Worm (Caenorhabditis elegans) whole organism, L2 larva: ENCODE measurements around the gene F36D4.1.

Source experiments
- ZK546.5 ChIP-seq: sonication (generic microtip); optimal IDR thresholded peaks from 2 replicates; lab custom pipeline; 2017; ENCODE audit warnings: missing biosample characterization, missing genetic modification characterization
- egl-27 ChIP-seq: sonication (generic microtip); optimal IDR thresholded peaks from 3 replicates; lab custom pipeline; 2017; ENCODE audit warnings: missing biosample characterization, missing genetic modification reagents, missing genetic modification characterization
- fos-1 ChIP-seq: fragments of 150-350 bp; optimal IDR thresholded peaks from 2 replicates; lab custom pipeline; 2014; ENCODE audit warnings: missing biosample characterization, missing genetic modification characterization
- mdl-1 ChIP-seq, 2 experiments: fragments of 150-350 bp in 1 of 2; sonication (generic microtip) in 1 of 2; optimal IDR thresholded peaks; 2 replicates each; lab custom pipeline; 2017; ENCODE audit warnings: missing biosample characterization in 2 of 2, missing genetic modification characterization in 2 of 2
- nhr-11 ChIP-seq: fragments of 150-350 bp; optimal IDR thresholded peaks from 2 replicates; lab custom pipeline; 2014; ENCODE audit warnings: missing biosample characterization, missing genetic modification characterization
- nhr-237 ChIP-seq: fragments of 150-350 bp; optimal IDR thresholded peaks from 2 replicates; lab custom pipeline; 2014; ENCODE audit warnings: missing biosample characterization, missing genetic modification characterization
- unc-62 ChIP-seq: fragments of 150-350 bp; optimal IDR thresholded peaks from 2 replicates; lab custom pipeline; 2014; ENCODE audit warnings: missing biosample characterization, missing genetic modification reagents, missing genetic modification characterization
- zag-1 ChIP-seq: fragments of 150-350 bp; optimal IDR thresholded peaks from 2 replicates; lab custom pipeline; 2014; ENCODE audit warnings: missing biosample characterization, missing genetic modification characterization

DNA sequence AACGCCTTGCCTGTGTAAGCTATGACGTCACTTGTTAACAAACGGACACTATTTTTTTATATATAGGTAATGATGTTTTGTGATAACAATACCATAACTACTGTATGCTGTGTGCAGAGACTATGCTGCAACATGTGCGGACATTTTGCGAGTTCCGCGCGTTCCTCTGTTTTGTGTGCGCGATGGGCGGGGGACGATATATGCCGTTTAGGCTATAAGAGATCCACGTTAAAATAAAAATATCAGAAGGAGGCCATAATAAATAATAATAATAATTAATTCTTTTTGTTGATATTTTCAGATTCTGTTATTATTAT, 23.2 kb downstream of the F36D4.1 start:
- no peak for TF ChIP-seq nhr-11
- TF ChIP-seq fos-1 (tag; lab: Kevin White, UChicago), result no peak
- TF ChIP-seq mdl-1 (tag; optimal IDR thresholded peaks at IDR 0.05; lab: Kevin White, UChicago), result no peak
- TF ChIP-seq ZK546.5, result no peak
- TF ChIP-seq nhr-237 (tag; lab: Kevin White, UChicago), result no peak
- no peak for TF ChIP-seq zag-1 (tag; lab: Kevin White, UChicago)
- TF ChIP-seq egl-27 (tag; lab: Kevin White, UChicago), result no peak
- no peak for TF ChIP-seq unc-62 (GFP tag; lab: Kevin White, UChicago)
